ENCODE assay signal across 6 worm cellular contexts in genomic region chrIII:3954220-3954619, ce11.
TF ChIP-seq lines count a peak whose summit lies in the region.

No protein-coding gene starts in this region.

TF ChIP-seq in whole organism, L1 larva, 84 proteins besides CTCF, POLR2A, EP300 and RAD21 (continues in another document):
- TF ChIP-seq nhr-28 (tag; optimal IDR thresholded peaks at IDR 0.05; lab: Kevin White, UChicago) (no peak), nhr-84 (tag; optimal IDR thresholded peaks at IDR 0.05; lab: Kevin White, UChicago) (no peak), nhr-19 (GFP tag; conservative IDR thresholded peaks at IDR 0.05; lab: Robert Waterston, UW) (peak; percentile 49; the same call in 1 of the 2 replicates), nhr-71 (tag; optimal IDR thresholded peaks at IDR 0.05; lab: Kevin White, UChicago) (peak; percentile 85), nhr-20 (tag; optimal IDR thresholded peaks at IDR 0.05; lab: Kevin White, UChicago) (peak; percentile 62), pqm-1 (tag; optimal IDR thresholded peaks at IDR 0.05; lab: Kevin White, UChicago) (no peak), mef-2 (tag; optimal IDR thresholded peaks at IDR 0.05; lab: Kevin White, UChicago) (no peak), tbx-2 (tag; optimal IDR thresholded peaks at IDR 0.05; lab: Kevin White, UChicago) (peak; percentile 45), nhr-11 (tag; optimal IDR thresholded peaks at IDR 0.05; lab: Kevin White, UChicago) (no peak), ets-5 (GFP tag; IDR thresholded peaks at IDR 0.05; lab: Robert Waterston, UW) (no peak), ceh-90 (tag; optimal IDR thresholded peaks at IDR 0.05; lab: Kevin White, UChicago) (no peak), unc-62 (GFP tag; optimal IDR thresholded peaks at IDR 0.05; lab: Kevin White, UChicago) (no peak), nhr-237 (tag; optimal IDR thresholded peaks at IDR 0.05; lab: Kevin White, UChicago) (no peak), efl-3 (GFP tag; optimal IDR thresholded peaks at IDR 0.05; lab: Kevin White, UChicago) (no peak), swsn-7 (tag; optimal IDR thresholded peaks at IDR 0.05; lab: Kevin White, UChicago) (peak; percentile 37)

TF ChIP-seq in whole organism, L2 larva, 48 proteins besides CTCF, POLR2A, EP300 and RAD21 (continues in another document):
- peak; percentile 3 for TF ChIP-seq blmp-1 (tag; optimal IDR thresholded peaks at IDR 0.05; lab: Kevin White, UChicago; ENCODE audit: insufficient read depth)
- no peak for TF ChIP-seq alr-1 (tag; optimal IDR thresholded peaks at IDR 0.05; lab: Kevin White, UChicago)
- no peak for TF ChIP-seq ztf-11 (tag; optimal IDR thresholded peaks at IDR 0.05; lab: Kevin White, UChicago)
- TF ChIP-seq aly-2 (tag; optimal IDR thresholded peaks at IDR 0.05; lab: Kevin White, UChicago): no peak
- peak; percentile 66 to 69 for TF ChIP-seq mdl-1 (tag; optimal IDR thresholded peaks at IDR 0.05; lab: Kevin White, UChicago)
- TF ChIP-seq C34F6.9 (tag; optimal IDR thresholded peaks at IDR 0.05; lab: Kevin White, UChicago): peak; percentile 61
- peak; percentile 33 for TF ChIP-seq nhr-21 (tag; optimal IDR thresholded peaks at IDR 0.05; lab: Kevin White, UChicago)
- no peak for TF ChIP-seq nhr-6 (tag; optimal IDR thresholded peaks at IDR 0.05; lab: Kevin White, UChicago)
- no peak for TF ChIP-seq ZK546.5 (tag; optimal IDR thresholded peaks at IDR 0.05; lab: Kevin White, UChicago)
- TF ChIP-seq unc-55 (GFP tag; optimal IDR thresholded peaks at IDR 0.05; lab: Kevin White, UChicago): peak; percentile 27
- TF ChIP-seq ceh-82 (tag; optimal IDR thresholded peaks at IDR 0.05; lab: Kevin White, UChicago): no peak
- no peak for TF ChIP-seq mbf-1 (tag; optimal IDR thresholded peaks at IDR 0.05; lab: Kevin White, UChicago)
- TF ChIP-seq ztf-1 (GFP tag; conservative IDR thresholded peaks at IDR 0.05; lab: Robert Waterston, UW): no peak
- peak; percentile 7 for TF ChIP-seq mab-5 (tag; optimal IDR thresholded peaks at IDR 0.05; lab: Kevin White, UChicago)
- peak; percentile 60 for TF ChIP-seq sem-4 (tag; optimal IDR thresholded peaks at IDR 0.05; lab: Kevin White, UChicago)
- no peak for TF ChIP-seq snpc-4 (tag; optimal IDR thresholded peaks at IDR 0.05; lab: Kevin White, UChicago)

TF ChIP-seq in whole organism, L3 larva, 47 proteins besides CTCF, POLR2A, EP300 and RAD21:
- peak; percentile 63 for TF ChIP-seq nhr-43 (tag; optimal IDR thresholded peaks at IDR 0.05; lab: Kevin White, UChicago; ENCODE audit: poor library complexity, severe bottlenecking)
- peak; percentile 43 for TF ChIP-seq nfya-1 (tag; optimal IDR thresholded peaks at IDR 0.05; lab: Kevin White, UChicago; ENCODE audit: insufficient read depth)
- no peak for TF ChIP-seq jun-1 (tag; optimal IDR thresholded peaks at IDR 0.05; lab: Kevin White, UChicago)
- TF ChIP-seq mdl-1 (tag; optimal IDR thresholded peaks at IDR 0.05; lab: Kevin White, UChicago): peak; percentile 24
- peak; percentile 42 for TF ChIP-seq nhr-11 (tag; optimal IDR thresholded peaks at IDR 0.05; lab: Kevin White, UChicago)
- peak; percentile 45 for TF ChIP-seq pha-4 (tag; optimal IDR thresholded peaks at IDR 0.05; lab: Kevin White, UChicago)
- TF ChIP-seq nhr-23 (tag; optimal IDR thresholded peaks at IDR 0.05; lab: Kevin White, UChicago): peak; percentile 19
- TF ChIP-seq unc-62 (GFP tag; optimal IDR thresholded peaks at IDR 0.05; lab: Kevin White, UChicago): no peak
- peak; percentile 65 for TF ChIP-seq egl-5 (tag; optimal IDR thresholded peaks at IDR 0.05; lab: Kevin White, UChicago)

TF ChIP-seq in whole organism, L4 larva, 104 proteins besides CTCF, POLR2A, EP300 and RAD21 (continues in another document):
- TF ChIP-seq nhr-28 (tag; optimal IDR thresholded peaks at IDR 0.05; lab: Kevin White, UChicago) (peak; percentile 52), ama-1 (optimal IDR thresholded peaks at IDR 0.05; lab: Kevin White, UChicago) (peak; percentile 27), nhr-11 (tag; optimal IDR thresholded peaks at IDR 0.05; lab: Kevin White, UChicago) (peak; percentile 63), nhr-77 (tag; optimal IDR thresholded peaks at IDR 0.05; lab: Kevin White, UChicago) (no peak), dmd-9 (GFP tag; IDR thresholded peaks at IDR 0.05; lab: Robert Waterston, UW) (no peak), lsy-2 (tag; optimal IDR thresholded peaks at IDR 0.05; lab: Kevin White, UChicago) (peak in 1 of 2 experiments; percentile 69), T20F7.1 (GFP tag; optimal IDR thresholded peaks at IDR 0.05; lab: Kevin White, UChicago) (no peak), unc-62 (GFP tag; optimal IDR thresholded peaks at IDR 0.05 in 1 of 2; lab: Kevin White, UChicago) (peak in 1 of 2 experiments; percentile 60), unc-62 (tag; optimal IDR thresholded peaks at IDR 0.05; lab: Kevin White, UChicago) (no peak), dpl-1 (GFP tag; optimal IDR thresholded peaks at IDR 0.05; lab: Kevin White, UChicago) (peak; percentile 10), dmd-6 (GFP tag; IDR thresholded peaks at IDR 0.05; lab: Robert Waterston, UW) (0 out of 2 replicates have a peak, but pooled peaks have one; percentile 20), T26A8.4 (GFP tag; IDR thresholded peaks at IDR 0.05; lab: Robert Waterston, UW) (no peak; the same call in 1 of the 2 replicates), hif-1 (tag; optimal IDR thresholded peaks at IDR 0.05; lab: Kevin White, UChicago) (peak; percentile 17 to 91), hlh-11 (tag; optimal IDR thresholded peaks at IDR 0.05; lab: Kevin White, UChicago) (peak; percentile 78), ceh-28 (tag; optimal IDR thresholded peaks at IDR 0.05; lab: Kevin White, UChicago) (no peak), nhr-6 (tag; optimal IDR thresholded peaks at IDR 0.05; lab: Kevin White, UChicago) (no peak), nhr-48 (tag; optimal IDR thresholded peaks at IDR 0.05; lab: Kevin White, UChicago) (peak; percentile 72), unc-130 (GFP tag; optimal IDR thresholded peaks at IDR 0.05; lab: Kevin White, UChicago) (no peak)

TF ChIP-seq in whole organism, late embryonic, 69 proteins besides CTCF, POLR2A, EP300 and RAD21:
- peak; percentile 50 for TF ChIP-seq hlh-30 (tag; optimal IDR thresholded peaks at IDR 0.05; lab: Kevin White, UChicago; ENCODE audit: insufficient read depth)
- TF ChIP-seq tbx-2 (tag; optimal IDR thresholded peaks at IDR 0.05; lab: Kevin White, UChicago): no peak
TF ChIP-seq in whole organism, late embryonic: peak in this region for 1.

TF ChIP-seq in whole organism, young adult, 124 proteins besides CTCF, POLR2A, EP300 and RAD21:
- TF ChIP-seq ama-1 (optimal IDR thresholded peaks at IDR 0.05; lab: Kevin White, UChicago) (peak; percentile 23), ama-1 (GFP tag; optimal IDR thresholded peaks at IDR 0.05; lab: Kevin White, UChicago) (no peak), gei-17 (GFP tag; optimal IDR thresholded peaks at IDR 0.05; lab: Kevin White, UChicago) (no peak), attf-3 (GFP tag; conservative IDR thresholded peaks at IDR 0.05; lab: Robert Waterston, UW) (no peak), C06A6.2 (GFP tag; conservative IDR thresholded peaks at IDR 0.05; lab: Robert Waterston, UW) (0 out of 2 replicates have a peak, but pooled peaks have one; percentile 11), lin-40 (tag; optimal IDR thresholded peaks at IDR 0.05; lab: Kevin White, UChicago) (no peak), nfya-1 (tag; optimal IDR thresholded peaks at IDR 0.05; lab: Kevin White, UChicago; ENCODE audit: borderline replicate concordance, insufficient read depth) (no peak), cebp-1 (GFP tag; IDR thresholded peaks at IDR 0.05; lab: Robert Waterston, UW) (no peak), cebp-1 (tag; optimal IDR thresholded peaks at IDR 0.05; lab: Kevin White, UChicago) (peak; percentile 36), hlh-26 (GFP tag; conservative IDR thresholded peaks at IDR 0.05; lab: Robert Waterston, UW) (no peak), somi-1 (GFP tag; optimal IDR thresholded peaks at IDR 0.05; lab: Kevin White, UChicago) (peak; percentile 49)
